Worm (Caenorhabditis elegans): ENCODE measurements around the gene F26D10.13.

The F26D10.13 gene

ce11 chrIV:17245200-17245599, 19.4 kb downstream of the F26D10.13 start, which contains the start of gene ZK550.2 (continued):
- no peak for TF ChIP-seq rnt-1 (tag; optimal IDR thresholded peaks at IDR 0.05)

- no peak for TF ChIP-seq rnt-1 (tag; optimal IDR thresholded peaks at IDR 0.05)
- TF ChIP-seq fkh-10 (GFP tag; optimal IDR thresholded peaks at IDR 0.05): peak; percentile 90
Observed at ce11 chrIV:17238951-17239350, 25.7 kb downstream of the F26D10.13 start.

ce11 chrIV:17237029-17237428, 27.6 kb downstream of the F26D10.13 start:
- TF ChIP-seq lin-14 (GFP tag; optimal IDR thresholded peaks at IDR 0.05): peak; percentile 45
- no peak for TF ChIP-seq egl-13 (tag; optimal IDR thresholded peaks at IDR 0.05)
- TF ChIP-seq fkh-10 (GFP tag; optimal IDR thresholded peaks at IDR 0.05): peak; percentile 83
- no peak for TF ChIP-seq elt-2 (tag; optimal IDR thresholded peaks at IDR 0.05)
- TF ChIP-seq nhr-71 (tag; optimal IDR thresholded peaks at IDR 0.05): no peak
- no peak for TF ChIP-seq nhr-47 (tag; optimal IDR thresholded peaks at IDR 0.05)
- TF ChIP-seq mab-9 (GFP tag; IDR thresholded peaks at IDR 0.05): no peak

- TF ChIP-seq tbx-2 (tag; optimal IDR thresholded peaks at IDR 0.05): no peak
- no peak for TF ChIP-seq rnt-1 (tag; optimal IDR thresholded peaks at IDR 0.05)
- no peak for TF ChIP-seq efl-1 (optimal IDR thresholded peaks at IDR 0.05)
- TF ChIP-seq efl-1 (GFP tag; optimal IDR thresholded peaks at IDR 0.05 in 1 of 2): peak in 1 of 2 experiments; percentile 6
- TF ChIP-seq hlh-17 (GFP tag; optimal IDR thresholded peaks at IDR 0.05; ENCODE audit: borderline replicate concordance): no peak
- no peak for TF ChIP-seq jun-1 (tag; optimal IDR thresholded peaks at IDR 0.05)
- TF ChIP-seq unc-98 (GFP tag; IDR thresholded peaks at IDR 0.05): no peak
- TF ChIP-seq xbp-1 (tag; optimal IDR thresholded peaks at IDR 0.05): no peak
- no peak for TF ChIP-seq Y116A8C.19 (tag; optimal IDR thresholded peaks at IDR 0.05; ENCODE audit: borderline replicate concordance)
- TF ChIP-seq grh-1 (GFP tag; IDR thresholded peaks at IDR 0.05): no peak
- no peak for TF ChIP-seq lsy-2 (tag; optimal IDR thresholded peaks at IDR 0.05)
- no peak for TF ChIP-seq nhr-11 (tag; optimal IDR thresholded peaks at IDR 0.05)
- TF ChIP-seq isw-1 (GFP tag; IDR thresholded peaks at IDR 0.05): no peak
- no peak for TF ChIP-seq nhr-84 (tag; optimal IDR thresholded peaks at IDR 0.05)
- no peak for TF ChIP-seq nhr-77 (tag; optimal IDR thresholded peaks at IDR 0.05)
- TF ChIP-seq ces-1 (GFP tag; optimal IDR thresholded peaks at IDR 0.05): peak; percentile 30
- TF ChIP-seq swsn-7 (tag; optimal IDR thresholded peaks at IDR 0.05): no peak
- no peak for TF ChIP-seq ztf-11 (tag; optimal IDR thresholded peaks at IDR 0.05)
- TF ChIP-seq fkh-8 (tag; optimal IDR thresholded peaks at IDR 0.05): no peak
- TF ChIP-seq fkh-10 (GFP tag; optimal IDR thresholded peaks at IDR 0.05): peak; percentile 79
- peak; percentile 57 for TF ChIP-seq lin-14 (GFP tag; optimal IDR thresholded peaks at IDR 0.05)
- no peak for TF ChIP-seq egl-13 (tag; optimal IDR thresholded peaks at IDR 0.05)
- TF ChIP-seq unc-62 (GFP tag; optimal IDR thresholded peaks at IDR 0.05): no peak
- no peak for TF ChIP-seq hlh-4 (tag; optimal IDR thresholded peaks at IDR 0.05)
- no peak for TF ChIP-seq sptf-1 (tag; optimal IDR thresholded peaks at IDR 0.05)
- TF ChIP-seq nhr-19 (GFP tag; conservative IDR thresholded peaks at IDR 0.05): no peak
Observed at ce11 chrIV:17233494-17233893, 31.1 kb downstream of the F26D10.13 start.

ce11 chrIV:17232899-17233298, 31.7 kb downstream of the F26D10.13 start:
- TF ChIP-seq unc-30 (tag; optimal IDR thresholded peaks at IDR 0.05): no peak
- peak; percentile 1 for TF ChIP-seq fkh-10 (GFP tag; optimal IDR thresholded peaks at IDR 0.05)
- no peak for TF ChIP-seq snpc-4 (tag; optimal IDR thresholded peaks at IDR 0.05)
- no peak for TF ChIP-seq Y116A8C.19 (tag; optimal IDR thresholded peaks at IDR 0.05; ENCODE audit: borderline replicate concordance)
- no peak for TF ChIP-seq dpl-1 (GFP tag; optimal IDR thresholded peaks at IDR 0.05)
- no peak for TF ChIP-seq ama-1 (optimal IDR thresholded peaks at IDR 0.05)

ce11 chrIV:17230958-17231357, 33.7 kb downstream of the F26D10.13 start, which contains the start of gene npr-32:
TSS of gene npr-32 (minus strand) at chrIV:17231058.
- TF ChIP-seq efl-1 (optimal IDR thresholded peaks at IDR 0.05): no peak
- TF ChIP-seq efl-1 (GFP tag; optimal IDR thresholded peaks at IDR 0.05 in 1 of 2): no peak
- no peak for TF ChIP-seq ztf-4 (tag; optimal IDR thresholded peaks at IDR 0.05)
- TF ChIP-seq C34B4.2 (tag; optimal IDR thresholded peaks at IDR 0.05): no peak
- TF ChIP-seq lir-3 (tag; optimal IDR thresholded peaks at IDR 0.05; ENCODE audit: poor library complexity): no peak
- TF ChIP-seq sup-37 (GFP tag; optimal IDR thresholded peaks at IDR 0.05): no peak
- TF ChIP-seq nhr-47 (tag; optimal IDR thresholded peaks at IDR 0.05): no peak
